Worm (Caenorhabditis elegans) whole organism, L4/young adult: ENCODE measurements around the gene C49F5.8.

Experiments used
- W03F9.2 ChIP-seq: fragments of 150-350 bp; optimal IDR thresholded peaks from 2 replicates; lab custom pipeline; 2014; ENCODE audit warnings: missing biosample characterization, missing genetic modification characterization
- dao-5 ChIP-seq: sonication (generic microtip); optimal IDR thresholded peaks from 2 replicates; lab custom pipeline; 2016; ENCODE audit warnings: missing genotype, missing genetic modification characterization, moderate library complexity, missing compliant biosample characterization
- him-1 ChIP-seq: sonication (generic microtip); optimal IDR thresholded peaks from 2 replicates; lab custom pipeline; 2016; ENCODE audit warnings: missing genotype, missing genetic modification reagents, missing genetic modification characterization, missing compliant biosample characterization

- no peak for TF ChIP-seq dao-5 (tag; lab: Kevin White, UChicago)
- no peak for TF ChIP-seq him-1 (tag; lab: Kevin White, UChicago)
- TF ChIP-seq W03F9.2 (tag; lab: Kevin White, UChicago), result no peak
Measured at ce11 chrX:12001600-12001999, 41.7 kb downstream of the C49F5.8 start.
